Worm (Caenorhabditis elegans): ENCODE measurements around the gene C05G5.7.

The C05G5.7 gene

ce11 chrX:14770336-14770735 lies 26.8 kb upstream of the C05G5.7 start:
- TF ChIP-seq unc-3 (GFP tag; conservative IDR thresholded peaks at IDR 0.05) = no peak
- TF ChIP-seq unc-3 (tag; optimal IDR thresholded peaks at IDR 0.05) = no peak
- TF ChIP-seq che-1 (tag; optimal IDR thresholded peaks at IDR 0.05) = no peak

- no peak for TF ChIP-seq tbx-2 (tag; optimal IDR thresholded peaks at IDR 0.05)
- no peak for TF ChIP-seq mec-3 (tag; optimal IDR thresholded peaks at IDR 0.05; ENCODE audit: borderline replicate concordance)
- TF ChIP-seq ceh-45 (GFP tag; IDR thresholded peaks at IDR 0.05) = no peak
- no peak for TF ChIP-seq nhr-11 (tag; optimal IDR thresholded peaks at IDR 0.05)
- no peak for TF ChIP-seq pqm-1 (tag; optimal IDR thresholded peaks at IDR 0.05)
Observed at ce11 chrX:14768989-14769388, 25.4 kb upstream of the C05G5.7 start.

DNA sequence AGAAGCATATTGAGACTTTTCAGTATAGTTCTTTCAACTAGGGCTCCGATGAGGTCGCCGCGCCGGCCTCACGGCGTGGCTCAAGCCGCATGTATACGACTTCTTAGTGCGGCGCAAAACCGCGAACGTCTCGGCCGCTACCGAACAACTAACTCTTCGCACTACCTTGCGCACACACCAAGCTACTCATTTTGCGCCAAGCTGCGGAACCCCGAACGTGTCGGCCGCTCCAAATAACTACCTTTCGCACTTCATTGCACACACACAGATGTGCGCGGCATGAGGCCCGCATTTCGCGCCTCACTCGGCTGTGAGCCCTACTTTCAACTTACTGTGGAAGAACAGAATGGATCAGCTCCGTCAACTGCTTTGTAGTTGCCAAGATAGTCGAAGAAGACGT lies 24.2 kb upstream of the C05G5.7 start:
- TF ChIP-seq mec-3 (tag; optimal IDR thresholded peaks at IDR 0.05; ENCODE audit: borderline replicate concordance) (no peak), ceh-6 (GFP tag; optimal IDR thresholded peaks at IDR 0.05) (no peak), ama-1 (optimal IDR thresholded peaks at IDR 0.05) (no peak), T23F11.4 (GFP tag; optimal IDR thresholded peaks at IDR 0.05) (no peak), hlh-6 (tag; optimal IDR thresholded peaks at IDR 0.05) (no peak), pag-3 (tag; optimal IDR thresholded peaks at IDR 0.05; ENCODE audit: borderline replicate concordance) (no peak), odd-2 (tag; optimal IDR thresholded peaks at IDR 0.05) (no peak), ceh-22 (tag; optimal IDR thresholded peaks at IDR 0.05) (no peak), unc-86 (tag; optimal IDR thresholded peaks at IDR 0.05) (no peak), ceh-14 (tag; optimal IDR thresholded peaks at IDR 0.05) (no peak), F13H6.1 (tag; optimal IDR thresholded peaks at IDR 0.05) (no peak), nhr-11 (tag; optimal IDR thresholded peaks at IDR 0.05) (no peak), ceh-24 (tag; optimal IDR thresholded peaks at IDR 0.05) (no peak), ztf-16 (tag; optimal IDR thresholded peaks at IDR 0.05) (no peak), ceh-34 (tag; optimal IDR thresholded peaks at IDR 0.05) (no peak), dve-1 (tag; optimal IDR thresholded peaks at IDR 0.05) (no peak), ceh-9 (tag; optimal IDR thresholded peaks at IDR 0.05) (no peak), pat-9 (tag; optimal IDR thresholded peaks at IDR 0.05) (no peak), lin-11 (tag; optimal IDR thresholded peaks at IDR 0.05) (no peak)

ce11 chrX:14761021-14761420 lies 17.4 kb upstream of the C05G5.7 start, which contains the start of gene C05G5.5:
Gene C05G5.5 (minus strand): TSS chrX:14761121.
- TF ChIP-seq ahr-1 (tag; optimal IDR thresholded peaks at IDR 0.05) (no peak), C08G9.2 (tag; optimal IDR thresholded peaks at IDR 0.05) (no peak), T23F11.4 (GFP tag; optimal IDR thresholded peaks at IDR 0.05) (no peak)

ce11 chrX:14760166-14760565 lies 16.6 kb upstream of the C05G5.7 start:
- TF ChIP-seq rnt-1 (tag; optimal IDR thresholded peaks at IDR 0.05) (no peak), C38D4.7 (GFP tag; optimal IDR thresholded peaks at IDR 0.05) (no peak)

ce11 chrX:14759549-14759948 lies 16.0 kb upstream of the C05G5.7 start:
- TF ChIP-seq che-1 (tag; optimal IDR thresholded peaks at IDR 0.05) (no peak), fax-1 (tag; optimal IDR thresholded peaks at IDR 0.05) (no peak), ceh-2 (tag; optimal IDR thresholded peaks at IDR 0.05) (no peak), C08G9.2 (tag; optimal IDR thresholded peaks at IDR 0.05) (no peak), ceh-22 (tag; optimal IDR thresholded peaks at IDR 0.05) (no peak), pag-3 (tag; optimal IDR thresholded peaks at IDR 0.05; ENCODE audit: borderline replicate concordance) (no peak), eyg-1 (tag; optimal IDR thresholded peaks at IDR 0.05) (no peak), ttx-3 (tag; optimal IDR thresholded peaks at IDR 0.05) (no peak), lin-11 (tag; optimal IDR thresholded peaks at IDR 0.05) (no peak), unc-86 (tag; optimal IDR thresholded peaks at IDR 0.05) (no peak), hlh-30 (tag; optimal IDR thresholded peaks at IDR 0.05; ENCODE audit: insufficient read depth) (no peak), elt-4 (tag; optimal IDR thresholded peaks at IDR 0.05) (no peak), ceh-24 (tag; optimal IDR thresholded peaks at IDR 0.05) (no peak), mec-3 (tag; optimal IDR thresholded peaks at IDR 0.05; ENCODE audit: borderline replicate concordance) (no peak), npax-4 (tag; optimal IDR thresholded peaks at IDR 0.05) (no peak)

Measured in whole organism, late embryonic.